Fruit fly (Drosophila melanogaster) whole organism, adult: ENCODE measurements around the gene CG46516.
"Not testable (repeated sequence)": the region's sequence is repeated elsewhere in the genome, so short reads cannot be mapped to it uniquely, and the experiment has no call there.

Experiments
- CG12768 ChIP-seq: fragments of 200-800 bp; sonication (Bioruptor generic); optimal IDR thresholded peaks from 2 replicates; lab custom pipeline; 2017; ENCODE audit warnings: missing biosample characterization, missing genetic modification characterization, mild to moderate bottlenecking, moderate library complexity, missing genetic modification reagents
- CG14711 ChIP-seq: fragments of 200-800 bp; sonication (Bioruptor generic); optimal IDR thresholded peaks from 2 replicates; lab custom pipeline; 2018; ENCODE audit warnings: missing biosample characterization, mild to moderate bottlenecking, missing genetic modification characterization, moderate library complexity
- CG33017 ChIP-seq: fragments of 200-800 bp; sonication (Bioruptor generic); optimal IDR thresholded peaks from 2 replicates; lab custom pipeline; 2018; ENCODE audit warnings: missing biosample characterization, mild to moderate bottlenecking, missing genetic modification characterization, moderate library complexity
- CG7045 ChIP-seq: fragments of 200-800 bp; sonication (Bioruptor generic); optimal IDR thresholded peaks from 2 replicates; lab custom pipeline; 2017; ENCODE audit warnings: missing biosample characterization, mild to moderate bottlenecking, missing genetic modification characterization
- CG7101 ChIP-seq: fragments of 200-800 bp; sonication (Bioruptor generic); optimal IDR thresholded peaks from 2 replicates; lab custom pipeline; 2018; ENCODE audit warnings: missing biosample characterization, mild to moderate bottlenecking, missing genetic modification characterization, moderate library complexity
- Clk ChIP-seq: fragments of 200-800 bp; sonication (Bioruptor generic); optimal IDR thresholded peaks from 2 replicates; lab custom pipeline; 2017; ENCODE audit warnings: missing biosample characterization, missing genetic modification characterization
- bab1 ChIP-seq: fragments of 200-800 bp; sonication (Bioruptor generic); optimal IDR thresholded peaks from 3 replicates; lab custom pipeline; 2019; ENCODE audit warnings: missing biosample characterization, mild to moderate bottlenecking, missing genetic modification characterization, moderate library complexity
- cic ChIP-seq: fragments of 200-800 bp; sonication (Bioruptor generic); optimal IDR thresholded peaks from 2 replicates; lab custom pipeline; 2017; ENCODE audit warnings: missing biosample characterization, mild to moderate bottlenecking, missing genetic modification characterization, moderate library complexity
- cnc ChIP-seq, 2 experiments: fragments of >200 bp; optimal IDR thresholded peaks; 2 replicates each; lab custom pipeline; 2017
- kay ChIP-seq: fragments of 200-800 bp; sonication (Bioruptor generic); peaks from one replicate; lab custom pipeline; 2016; ENCODE audit warnings: missing biosample characterization, missing genetic modification characterization, borderline replicate concordance
- ovo ChIP-seq: fragments of 200-800 bp; sonication (Bioruptor generic); optimal IDR thresholded peaks from 2 replicates; lab custom pipeline; 2016; ENCODE audit warnings: missing biosample characterization, missing genetic modification characterization
- pad ChIP-seq: fragments of 200-800 bp; sonication (Bioruptor generic); optimal IDR thresholded peaks from 3 replicates; lab custom pipeline; 2017; ENCODE audit warnings: missing biosample characterization, missing genetic modification characterization, mild to moderate bottlenecking, moderate library complexity, missing genetic modification reagents
- tj ChIP-seq: fragments of 200-800 bp; sonication (Bioruptor generic); optimal IDR thresholded peaks from 3 replicates; lab custom pipeline; 2017; ENCODE audit warnings: missing biosample characterization, mild to moderate bottlenecking, missing genetic modification characterization, moderate library complexity
- toe ChIP-seq: fragments of 200-800 bp; sonication (Bioruptor generic); optimal IDR thresholded peaks from 2 replicates; lab custom pipeline; 2016; ENCODE audit warnings: missing biosample characterization, missing genetic modification characterization

dm6 chrX:22172341-22172740 is 39.8 kb upstream of the CG46516 start, which contains the start of gene CG46509:
- not testable (repeated sequence) for TF ChIP-seq bab1 (GFP tag; lab: Kevin White, UChicago); ovo (GFP tag; lab: Kevin White, UChicago); toe (GFP tag; lab: Kevin White, UChicago); cic (GFP tag; lab: Kevin White, UChicago); Clk (GFP tag; lab: Kevin White, UChicago); cnc (optimal IDR thresholded peaks at IDR 0.05; lab: Kevin White, UChicago); CG14711 (tag; lab: Kevin White, UChicago); CG12768 (GFP tag; lab: Kevin White, UChicago); CG33017 (tag; lab: Kevin White, UChicago); pad; kay; tj (GFP tag; lab: Kevin White, UChicago); CG7101; CG7045 (GFP tag; lab: Kevin White, UChicago)
